Fruit fly (Drosophila melanogaster) whole organism, embryonic: Measurements from ENCODE around the gene kairos.

ENCODE experiments used
- Adf1 ChIP-seq: fragments of 200-800 bp; sonication (Bioruptor generic); IDR thresholded peaks from 2 replicates; pipeline ENCODE4 v1.3.6; 2022; ENCODE audit warnings: missing biosample characterization, missing genetic modification characterization
- Asciz ChIP-seq: fragments of 200-800 bp; sonication (Bioruptor generic); optimal IDR thresholded peaks from 2 replicates; lab custom pipeline; 2017; ENCODE audit warnings: missing biosample characterization, mild to moderate bottlenecking, missing genetic modification characterization, missing genetic modification reagents
- CG11247 ChIP-seq: fragments of 200-800 bp; sonication (Bioruptor generic); IDR thresholded peaks from 2 replicates; pipeline ENCODE4 v1.3.6; 2022; ENCODE audit warnings: missing biosample characterization, missing genetic modification characterization
- CG11695 ChIP-seq: fragments of 200-800 bp; sonication (Bioruptor generic); IDR thresholded peaks from 3 replicates; pipeline ENCODE4 v1.3.6; 2022; ENCODE audit warnings: missing biosample characterization, missing genetic modification characterization
- CG13424 ChIP-seq: fragments of 200-800 bp; sonication (Bioruptor generic); optimal IDR thresholded peaks from 2 replicates; lab custom pipeline; 2019; ENCODE audit warnings: missing biosample characterization, mild to moderate bottlenecking, missing genetic modification characterization, moderate library complexity
- CG14860 ChIP-seq: fragments of 200-800 bp; sonication (Bioruptor generic); IDR thresholded peaks from 3 replicates; pipeline ENCODE4 v1.3.6; 2022; ENCODE audit warnings: missing biosample characterization, missing genetic modification characterization; ENCODE audit not compliant: partially characterized antibody
- CG15479 ChIP-seq: fragments of 200-800 bp; sonication (Bioruptor generic); optimal IDR thresholded peaks from 3 replicates; lab custom pipeline; 2019; ENCODE audit warnings: missing biosample characterization, mild to moderate bottlenecking, missing genetic modification characterization, moderate library complexity
- CG1603 ChIP-seq: fragments of 200-800 bp; sonication (Bioruptor generic); optimal IDR thresholded peaks from 2 replicates; lab custom pipeline; 2019; ENCODE audit warnings: missing biosample characterization, mild to moderate bottlenecking, missing genetic modification characterization, moderate library complexity
- CG2199 ChIP-seq: fragments of 200-800 bp; sonication (Bioruptor generic); IDR thresholded peaks from 3 replicates; pipeline ENCODE4 v1.3.6; 2022; ENCODE audit warnings: missing biosample characterization, missing genetic modification characterization
- CG32772 ChIP-seq: fragments of 200-800 bp; sonication (Bioruptor generic); IDR thresholded peaks from 2 replicates; pipeline ENCODE4 v1.3.6; 2022; ENCODE audit warnings: missing biosample characterization, missing genetic modification characterization
- CG4424 ChIP-seq: fragments of 200-800 bp; sonication (Bioruptor generic); optimal IDR thresholded peaks from 3 replicates; lab custom pipeline; 2016; ENCODE audit warnings: missing biosample characterization, missing genetic modification characterization
- CG4707 ChIP-seq: fragments of 200-800 bp; sonication (Bioruptor generic); optimal IDR thresholded peaks from 2 replicates; lab custom pipeline; 2018; ENCODE audit warnings: missing biosample characterization, mild to moderate bottlenecking, missing genetic modification characterization, moderate library complexity
- CG6272 ChIP-seq: fragments of 200-800 bp; sonication (Bioruptor generic); IDR thresholded peaks from 2 replicates; pipeline ENCODE4 v1.3.6; 2022; ENCODE audit warnings: missing biosample characterization, missing genetic modification characterization
- CG6654 ChIP-seq: fragments of 200-800 bp; sonication (Bioruptor generic); optimal IDR thresholded peaks from 2 replicates; lab custom pipeline; 2017; ENCODE audit warnings: missing biosample characterization, mild to moderate bottlenecking, missing genetic modification characterization
- CG8290 ChIP-seq, 3 experiments: fragments of 200-800 bp; sonication (Bioruptor generic); optimal IDR thresholded peaks; 2 replicates each; lab custom pipeline; 2016 to 2019; ENCODE audit warnings: missing biosample characterization in 3 of 3, missing genetic modification characterization in 3 of 3, mild to moderate bottlenecking in 2 of 3, moderate library complexity in 1 of 3
- D19B ChIP-seq: fragments of 200-800 bp; sonication (Bioruptor generic); optimal IDR thresholded peaks from 2 replicates; lab custom pipeline; 2017; ENCODE audit warnings: missing biosample characterization, mild to moderate bottlenecking, missing genetic modification characterization
- Dp ChIP-seq: fragments of 200-800 bp; sonication (Bioruptor generic); optimal IDR thresholded peaks from 2 replicates; lab custom pipeline; 2018; ENCODE audit warnings: missing biosample characterization, mild to moderate bottlenecking, missing genetic modification characterization, moderate library complexity
- E2f1 ChIP-seq: fragments of 200-800 bp; sonication (Bioruptor generic); IDR thresholded peaks from 2 replicates; pipeline ENCODE4 v1.3.6; 2022; ENCODE audit warnings: missing biosample characterization, missing genetic modification characterization
- E2f2 ChIP-seq: fragments of 200-800 bp; sonication (Bioruptor generic); IDR thresholded peaks from 2 replicates; pipeline ENCODE4 v1.3.6; 2022; ENCODE audit warnings: missing biosample characterization, missing genetic modification characterization
- ERR ChIP-seq: fragments of 200-800 bp; sonication (Bioruptor generic); optimal IDR thresholded peaks from 2 replicates; lab custom pipeline; 2016; ENCODE audit warnings: missing biosample characterization, missing genetic modification characterization
- Eip74EF ChIP-seq, 2 experiments: fragments of 200-800 bp in 1 of 2; fragments of >200 bp in 1 of 2; sonication (Bioruptor generic) in 1 of 2; optimal IDR thresholded peaks; 2 replicates each; lab custom pipeline; 2017 to 2019; ENCODE audit warnings: missing biosample characterization in 2 of 2, missing genetic modification characterization in 2 of 2, mild to moderate bottlenecking in 1 of 2, moderate library complexity in 1 of 2
- Rfx ChIP-seq: fragments of 200-800 bp; sonication (Bioruptor generic); IDR thresholded peaks from 2 replicates; pipeline ENCODE4 v1.3.6; 2022; ENCODE audit warnings: missing biosample characterization, missing genetic modification characterization
- Side ChIP-seq: fragments of 200-800 bp; sonication (Bioruptor generic); optimal IDR thresholded peaks from 2 replicates; lab custom pipeline; 2016; ENCODE audit warnings: missing biosample characterization, missing genetic modification characterization
- Sry-β ChIP-seq: fragments of 200-800 bp; sonication (Bioruptor generic); optimal IDR thresholded peaks from 2 replicates; lab custom pipeline; 2018; ENCODE audit warnings: missing biosample characterization, mild to moderate bottlenecking, missing genetic modification characterization, moderate library complexity
- amos ChIP-seq: fragments of 200-800 bp; sonication (Bioruptor generic); IDR thresholded peaks from 2 replicates; pipeline ENCODE4 v1.3.6; 2022; ENCODE audit warnings: missing biosample characterization, missing genetic modification characterization; ENCODE audit not compliant: partially characterized antibody
- ash1 ChIP-seq: fragments of 200-800 bp; sonication (Bioruptor generic); optimal IDR thresholded peaks from 2 replicates; lab custom pipeline; 2018; ENCODE audit warnings: missing biosample characterization, mild to moderate bottlenecking, missing genetic modification characterization
- caup ChIP-seq: fragments of 200-800 bp; sonication (Bioruptor generic); optimal IDR thresholded peaks from 3 replicates; lab custom pipeline; 2017; ENCODE audit warnings: missing biosample characterization, mild to moderate bottlenecking, missing genetic modification characterization, moderate library complexity; ENCODE audit not compliant: severe bottlenecking
- cg ChIP-seq: fragments of 200-800 bp; sonication (Bioruptor generic); optimal IDR thresholded peaks from 3 replicates; lab custom pipeline; 2019; ENCODE audit warnings: missing biosample characterization, mild to moderate bottlenecking, missing genetic modification characterization, moderate library complexity
- crp ChIP-seq, 2 experiments: fragments of 200-800 bp; sonication (Bioruptor generic); optimal IDR thresholded peaks; 2 replicates in 1 of 2; 3 replicates in 1 of 2; lab custom pipeline; 2017; ENCODE audit warnings: missing biosample characterization in 2 of 2, missing genetic modification characterization in 2 of 2, mild to moderate bottlenecking in 1 of 2, moderate library complexity in 1 of 2
- exex ChIP-seq: fragments of 200-800 bp; sonication (Bioruptor generic); optimal IDR thresholded peaks from 4 replicates; lab custom pipeline; 2018; ENCODE audit warnings: missing biosample characterization, mild to moderate bottlenecking, missing genetic modification characterization, moderate library complexity
- lov ChIP-seq, 2 experiments: fragments of 200-800 bp in 1 of 2; fragments of >200 bp in 1 of 2; sonication (Bioruptor generic) in 1 of 2; IDR thresholded peaks in 1 of 2; optimal IDR thresholded peaks in 1 of 2; 2 replicates in 1 of 2; 3 replicates in 1 of 2; pipeline versions ENCODE4 v1.3.6 to Lab custom; 2017 to 2022; ENCODE audit warnings: missing biosample characterization in 1 of 2, missing genetic modification characterization in 1 of 2
- mam ChIP-seq: fragments of 200-800 bp; sonication (Bioruptor generic); optimal IDR thresholded peaks from 3 replicates; lab custom pipeline; 2016; ENCODE audit warnings: missing biosample characterization, missing genetic modification characterization
- mirr ChIP-seq: fragments of 200-800 bp; sonication (Bioruptor generic); optimal IDR thresholded peaks from 3 replicates; lab custom pipeline; 2018; ENCODE audit warnings: missing biosample characterization, mild to moderate bottlenecking, missing genetic modification characterization
- onecut ChIP-seq: fragments of 200-800 bp; sonication (Bioruptor generic); IDR thresholded peaks from 2 replicates; pipeline ENCODE4 v1.3.6; 2022; ENCODE audit warnings: missing biosample characterization, missing genetic modification characterization
- org-1 ChIP-seq: fragments of 200-800 bp; sonication (Bioruptor generic); optimal IDR thresholded peaks from 2 replicates; lab custom pipeline; 2017; ENCODE audit warnings: missing biosample characterization, missing genetic modification characterization
- phol ChIP-seq: fragments of 200-800 bp; sonication (Bioruptor generic); optimal IDR thresholded peaks from 3 replicates; lab custom pipeline; 2018; ENCODE audit warnings: missing biosample characterization, mild to moderate bottlenecking, missing genetic modification characterization, moderate library complexity
- pros ChIP-seq: fragments of 200-800 bp; sonication (Bioruptor generic); optimal IDR thresholded peaks from 3 replicates; lab custom pipeline; 2019; ENCODE audit warnings: missing biosample characterization, mild to moderate bottlenecking, missing genetic modification characterization, moderate library complexity
- pum ChIP-seq: fragments of 200-800 bp; sonication (Bioruptor generic); optimal IDR thresholded peaks from 2 replicates; lab custom pipeline; 2016; ENCODE audit warnings: missing biosample characterization, missing genetic modification characterization
- rib ChIP-seq: fragments of 200-800 bp; sonication (Bioruptor generic); IDR thresholded peaks from 2 replicates; pipeline ENCODE4 v1.3.6; 2022; ENCODE audit warnings: missing biosample characterization, missing genetic modification characterization
- slou ChIP-seq: fragments of 200-800 bp; sonication (Bioruptor generic); optimal IDR thresholded peaks from 3 replicates; lab custom pipeline; 2016; ENCODE audit warnings: missing biosample characterization, missing genetic modification characterization
- so ChIP-seq: fragments of 200-800 bp; sonication (Bioruptor generic); IDR thresholded peaks from 3 replicates; pipeline ENCODE4 v1.3.6; 2022; ENCODE audit warnings: missing biosample characterization, missing genetic modification characterization
- ssp ChIP-seq: fragments of 200-800 bp; sonication (Bioruptor generic); IDR thresholded peaks from 2 replicates; pipeline ENCODE4 v1.3.6; 2022; ENCODE audit warnings: missing biosample characterization, missing genetic modification characterization
- stc ChIP-seq: fragments of 200-800 bp; sonication (Bioruptor generic); IDR thresholded peaks from 2 replicates; pipeline ENCODE4 v1.3.6; 2022; ENCODE audit warnings: missing biosample characterization, missing genetic modification characterization
- tll ChIP-seq, 2 experiments: fragments of 200-800 bp in 1 of 2; fragments of >200 bp in 1 of 2; sonication (Bioruptor generic) in 1 of 2; optimal IDR thresholded peaks; 2 replicates each; lab custom pipeline; 2017 to 2019; ENCODE audit warnings: missing biosample characterization in 2 of 2, missing genetic modification characterization in 2 of 2, mild to moderate bottlenecking in 1 of 2, moderate library complexity in 1 of 2
- ttk ChIP-seq: fragments of 200-800 bp; sonication (Bioruptor generic); IDR thresholded peaks from 2 replicates; pipeline ENCODE4 v2.1.2; 2022; ENCODE audit warnings: missing biosample characterization, missing genetic modification characterization
- wek ChIP-seq: fragments of 200-800 bp; sonication (Bioruptor generic); optimal IDR thresholded peaks from 3 replicates; lab custom pipeline; 2018; ENCODE audit warnings: missing biosample characterization, mild to moderate bottlenecking, missing genetic modification characterization, moderate library complexity

The kairos gene

dm6 chrX:18366033-18366850 is 10.3 kb upstream of the kairos start, which contains the start of gene CrebB (continued):
- TF ChIP-seq E2f1 (GFP tag; lab: Robert Waterston, UW) = peak; percentile 57
- no peak for TF ChIP-seq slou (GFP tag; lab: Kevin White, UChicago)
- peak; percentile 21 for TF ChIP-seq CG1603
- TF ChIP-seq cg (GFP tag; lab: Kevin White, UChicago) = peak; percentile 85
- TF ChIP-seq CG11247 (GFP tag; lab: Robert Waterston, UW) = peak; percentile 44; the same call in 1 of the 2 replicates
- TF ChIP-seq D19B = no peak
- peak; percentile 39 for TF ChIP-seq CG8290 (GFP tag; optimal IDR thresholded peaks at IDR 0.05; lab: Kevin White, UChicago)
- TF ChIP-seq CG8290 (tag; optimal IDR thresholded peaks at IDR 0.05; lab: Kevin White, UChicago) = peak; percentile 64 to 80
- TF ChIP-seq CG6654 = no peak
- peak; percentile 18 for TF ChIP-seq Dp (GFP tag; lab: Kevin White, UChicago)
- no peak for TF ChIP-seq ash1 (GFP tag; lab: Kevin White, UChicago)
- TF ChIP-seq exex (tag; lab: Kevin White, UChicago) = peak; percentile 75
- TF ChIP-seq stc = no peak
- no peak for TF ChIP-seq org-1
- no peak for TF ChIP-seq CG15479
- peak; percentile 88 for TF ChIP-seq mirr (GFP tag; lab: Kevin White, UChicago)
- TF ChIP-seq mam = peak; percentile 44
- TF ChIP-seq CG14860 (GFP tag; lab: Robert Waterston, UW) = no peak
- no peak for TF ChIP-seq wek (GFP tag; lab: Kevin White, UChicago)
- peak; percentile 17 for TF ChIP-seq caup (GFP tag; lab: Kevin White, UChicago)
- TF ChIP-seq Eip74EF (GFP tag; optimal IDR thresholded peaks at IDR 0.05; lab: Kevin White, UChicago) = no peak
- no peak for TF ChIP-seq CG4424 (GFP tag; lab: Kevin White, UChicago)
- TF ChIP-seq pum = peak; percentile 16
- TF ChIP-seq phol (tag; lab: Kevin White, UChicago) = peak; percentile 66
- TF ChIP-seq pros (GFP tag; lab: Kevin White, UChicago) = peak; percentile 79
- TF ChIP-seq Side = no peak
- TF ChIP-seq lov (optimal IDR thresholded peaks at IDR 0.05; lab: Kevin White, UChicago) = no peak
- TF ChIP-seq lov (GFP tag; IDR thresholded peaks at IDR 0.05; lab: Robert Waterston, UW) = no peak
- no peak for TF ChIP-seq amos (GFP tag; lab: Robert Waterston, UW)
- TF ChIP-seq CG6272 (GFP tag; lab: Robert Waterston, UW) = no peak
- TF ChIP-seq so (GFP tag; lab: Robert Waterston, UW) = peak; percentile 32; the same call in 1 of the 3 replicates
- TF ChIP-seq CG13424 = no peak
- 0 out of 2 replicates have a peak, but pooled peaks have one; percentile 22 for TF ChIP-seq CG32772 (GFP tag; lab: Robert Waterston, UW)
- peak; percentile 71; the same call in 1 of the 3 replicates for TF ChIP-seq CG2199 (GFP tag; lab: Robert Waterston, UW)
- TF ChIP-seq crp (GFP tag; optimal IDR thresholded peaks at IDR 0.05; lab: Kevin White, UChicago) = peak in 1 of 2 experiments; percentile 86
- TF ChIP-seq Adf1 (GFP tag; lab: Robert Waterston, UW) = peak; percentile 98
- TF ChIP-seq ttk (GFP tag; lab: Robert Waterston, UW) = no peak
- TF ChIP-seq Rfx = peak; percentile 82
- TF ChIP-seq Sry-β (GFP tag; lab: Kevin White, UChicago) = no peak
- peak; percentile 34; the same call in 1 of the 2 replicates for TF ChIP-seq rib (GFP tag; lab: Robert Waterston, UW)
- TF ChIP-seq E2f2 (GFP tag; lab: Robert Waterston, UW) = peak; percentile 34; the same call in 1 of the 2 replicates
- TF ChIP-seq onecut (GFP tag; lab: Robert Waterston, UW) = 0 out of 2 replicates have a peak, but pooled peaks have one; percentile 4
- TF ChIP-seq ssp (GFP tag; lab: Robert Waterston, UW) = peak; percentile 20; the same call in 1 of the 2 replicates
- TF ChIP-seq ERR (GFP tag; lab: Kevin White, UChicago) = peak; percentile 52
- TF ChIP-seq tll (GFP tag; optimal IDR thresholded peaks at IDR 0.05; lab: Kevin White, UChicago) = no peak
- peak; percentile 12 for TF ChIP-seq Asciz (GFP tag; lab: Kevin White, UChicago)
- TF ChIP-seq CG11695 (GFP tag; lab: Robert Waterston, UW) = no peak
- TF ChIP-seq CG4707 = no peak
